Fruit fly (Drosophila melanogaster): ENCODE data around the gene Pex12.

Pex12 gene

dm6 chr2L:857897-858517, 42.2 kb downstream of the Pex12 start (continued):
- peak; percentile 73 for TF ChIP-seq otp (GFP tag; IDR thresholded peaks at IDR 0.05)
- peak; percentile 38 for TF ChIP-seq gsb-n (tag; optimal IDR thresholded peaks at IDR 0.05)
- TF ChIP-seq ken (GFP tag; IDR thresholded peaks at IDR 0.05) = peak; percentile 53; the same call in 1 of the 3 replicates
- TF ChIP-seq CG7839 (tag; optimal IDR thresholded peaks at IDR 0.05) = peak; percentile 66
- TF ChIP-seq en (GFP tag; optimal IDR thresholded peaks at IDR 0.05) = peak; percentile 48
- 0 out of 3 replicates have a peak, but pooled peaks have one; percentile 50 for TF ChIP-seq so (GFP tag; IDR thresholded peaks at IDR 0.05)
- TF ChIP-seq ems (GFP tag; optimal IDR thresholded peaks at IDR 0.05) = peak; percentile 15
- TF ChIP-seq CG8359 (GFP tag; optimal IDR thresholded peaks at IDR 0.05; ENCODE audit: borderline replicate concordance) = no peak
- TF ChIP-seq kay (GFP tag; optimal IDR thresholded peaks at IDR 0.05) = peak; percentile 13
- TF ChIP-seq br (optimal IDR thresholded peaks at IDR 0.05) = no peak
- no peak for TF ChIP-seq Tbp (GFP tag; optimal IDR thresholded peaks at IDR 0.05)
- TF ChIP-seq tgo (GFP tag; IDR thresholded peaks at IDR 0.05) = peak; percentile 62
- TF ChIP-seq H15 (GFP tag; IDR thresholded peaks at IDR 0.05) = peak; percentile 64; the same call in 2 of the 3 replicates
- no peak for TF ChIP-seq hbn (GFP tag; IDR thresholded peaks at IDR 0.05; ENCODE audit: partially characterized antibody)
- TF ChIP-seq Ravus (GFP tag; IDR thresholded peaks at IDR 0.05) = no peak
- TF ChIP-seq shn (GFP tag; optimal IDR thresholded peaks at IDR 0.05) = peak; percentile 46
- TF ChIP-seq Oli (tag; optimal IDR thresholded peaks at IDR 0.05) = peak; percentile 48
- TF ChIP-seq bowl (GFP tag; IDR thresholded peaks at IDR 0.05) = no peak
- TF ChIP-seq CG32767 (GFP tag; IDR thresholded peaks at IDR 0.05) = peak; percentile 46; the same call in 1 of the 2 replicates
- peak; percentile 36 for TF ChIP-seq phol (tag; optimal IDR thresholded peaks at IDR 0.05)
- peak; percentile 54 for TF ChIP-seq Ptx1 (GFP tag; IDR thresholded peaks at IDR 0.05)
- peak; percentile 77 for TF ChIP-seq vvl (GFP tag; IDR thresholded peaks at IDR 0.05)
- TF ChIP-seq bab2 (GFP tag; optimal IDR thresholded peaks at IDR 0.05) = peak; percentile 30
- no peak for TF ChIP-seq CkIIα-i1 (GFP tag; IDR thresholded peaks at IDR 0.05)
- TF ChIP-seq CG1603 (tag; optimal IDR thresholded peaks at IDR 0.05) = peak; percentile 82
- TF ChIP-seq cas (GFP tag; IDR thresholded peaks at IDR 0.05) = no peak
- 0 out of 2 replicates have a peak, but pooled peaks have one; percentile 32 for TF ChIP-seq Awh (GFP tag; IDR thresholded peaks at IDR 0.05)
- peak; percentile 41 for TF ChIP-seq NC2β (GFP tag; optimal IDR thresholded peaks at IDR 0.05)
- no peak for TF ChIP-seq hkb (optimal IDR thresholded peaks at IDR 0.05)
- TF ChIP-seq hkb (GFP tag; IDR thresholded peaks at IDR 0.05) = peak; percentile 75
- TF ChIP-seq CG12155 (GFP tag; optimal IDR thresholded peaks at IDR 0.05) = no peak
- no peak for TF ChIP-seq CG18476 (GFP tag; optimal IDR thresholded peaks at IDR 0.05)
- peak; percentile 16 for TF ChIP-seq D19A (tag; optimal IDR thresholded peaks at IDR 0.05)
- TF ChIP-seq CG6272 (GFP tag; IDR thresholded peaks at IDR 0.05) = 0 out of 2 replicates have a peak, but pooled peaks have one; percentile 23
- peak; percentile 44 for TF ChIP-seq Camta (GFP tag; optimal IDR thresholded peaks at IDR 0.05)
- TF ChIP-seq CG7556 (GFP tag; optimal IDR thresholded peaks at IDR 0.05) = peak; percentile 57
- TF ChIP-seq eyg (GFP tag; optimal IDR thresholded peaks at IDR 0.05) = peak; percentile 20
- peak; percentile 30 for TF ChIP-seq CG8290 (GFP tag; optimal IDR thresholded peaks at IDR 0.05)
- peak in 1 of 2 experiments; percentile 57 for TF ChIP-seq CG8290 (tag; optimal IDR thresholded peaks at IDR 0.05)
- peak; percentile 11 for TF ChIP-seq Myb (GFP tag; optimal IDR thresholded peaks at IDR 0.05)
- TF ChIP-seq Hand (GFP tag; optimal IDR thresholded peaks at IDR 0.05) = no peak
- TF ChIP-seq Fer1 (GFP tag; optimal IDR thresholded peaks at IDR 0.05) = peak; percentile 16
- TF ChIP-seq CG4730 (GFP tag; IDR thresholded peaks at IDR 0.05) = peak; percentile 53; the same call in 1 of the 2 replicates
- peak; percentile 46 for TF ChIP-seq Ets65A (GFP tag)
- TF ChIP-seq CG6854 (GFP tag; optimal IDR thresholded peaks at IDR 0.05) = peak; percentile 16
- TF ChIP-seq danr (GFP tag; IDR thresholded peaks at IDR 0.05) = peak; percentile 39
- TF ChIP-seq CG9876 (GFP tag; optimal IDR thresholded peaks at IDR 0.05) = no peak
- peak; percentile 25; the same call in 1 of the 3 replicates for TF ChIP-seq croc (GFP tag; conservative IDR thresholded peaks at IDR 0.05)
- peak; percentile 89 for TF ChIP-seq sens (GFP tag)
- peak; percentile 44 for TF ChIP-seq lmd (GFP tag; IDR thresholded peaks at IDR 0.05)
- peak; percentile 48 for TF ChIP-seq Atf3 (GFP tag; optimal IDR thresholded peaks at IDR 0.05)
- TF ChIP-seq CG17361 (GFP tag; IDR thresholded peaks at IDR 0.05) = peak; percentile 31; the same call in 1 of the 3 replicates
